Fruit fly (Drosophila melanogaster): ENCODE results near the gene CG4770.

Gene CG4770

dm6 chr3R:19908863-19909343 is 9.4 kb upstream of the CG4770 start:
- TF ChIP-seq tj (GFP tag; optimal IDR thresholded peaks at IDR 0.05) (no peak), Hr96 (GFP tag; optimal IDR thresholded peaks at IDR 0.05) (no peak), CG33017 (tag; optimal IDR thresholded peaks at IDR 0.05) (peak; percentile 20), bab1 (GFP tag; optimal IDR thresholded peaks at IDR 0.05) (no peak), CG1620 (GFP tag; optimal IDR thresholded peaks at IDR 0.05) (peak; percentile 1), CG7045 (GFP tag; optimal IDR thresholded peaks at IDR 0.05) (no peak), Clk (GFP tag; optimal IDR thresholded peaks at IDR 0.05) (no peak), cic (GFP tag; optimal IDR thresholded peaks at IDR 0.05) (peak; percentile 87), CG5204 (GFP tag; optimal IDR thresholded peaks at IDR 0.05) (no peak), toe (GFP tag; optimal IDR thresholded peaks at IDR 0.05) (no peak), kay (GFP tag; ENCODE audit: borderline replicate concordance) (peak; percentile 85), CG11617 (GFP tag; optimal IDR thresholded peaks at IDR 0.05) (peak; percentile 29), Crg-1 (GFP tag; optimal IDR thresholded peaks at IDR 0.05) (peak; percentile 13), CG14711 (tag; optimal IDR thresholded peaks at IDR 0.05) (no peak), CG12768 (GFP tag; optimal IDR thresholded peaks at IDR 0.05) (no peak), pad (GFP tag; optimal IDR thresholded peaks at IDR 0.05) (peak; percentile 14), ovo (GFP tag; optimal IDR thresholded peaks at IDR 0.05) (no peak), CG7101 (tag; optimal IDR thresholded peaks at IDR 0.05) (peak; percentile 22), Mnt (GFP tag; optimal IDR thresholded peaks at IDR 0.05) (peak; percentile 20), cnc (optimal IDR thresholded peaks at IDR 0.05) (no peak)

- TF ChIP-seq cic (GFP tag; optimal IDR thresholded peaks at IDR 0.05) (no peak), Hr96 (GFP tag; optimal IDR thresholded peaks at IDR 0.05) (no peak), CG7101 (tag; optimal IDR thresholded peaks at IDR 0.05) (no peak), CG14711 (tag; optimal IDR thresholded peaks at IDR 0.05) (no peak), CG7045 (GFP tag; optimal IDR thresholded peaks at IDR 0.05) (no peak), toe (GFP tag; optimal IDR thresholded peaks at IDR 0.05) (no peak), tj (GFP tag; optimal IDR thresholded peaks at IDR 0.05) (no peak), CG12768 (GFP tag; optimal IDR thresholded peaks at IDR 0.05) (no peak), CG11617 (GFP tag; optimal IDR thresholded peaks at IDR 0.05) (no peak), ovo (GFP tag; optimal IDR thresholded peaks at IDR 0.05) (no peak), Mnt (GFP tag; optimal IDR thresholded peaks at IDR 0.05) (no peak), Crg-1 (GFP tag; optimal IDR thresholded peaks at IDR 0.05) (no peak), CG33017 (tag; optimal IDR thresholded peaks at IDR 0.05) (no peak), cnc (optimal IDR thresholded peaks at IDR 0.05) (no peak), CG1620 (GFP tag; optimal IDR thresholded peaks at IDR 0.05) (no peak)
Observed at dm6 chr3R:19909541-19910182, 8.6 kb upstream of the CG4770 start.

- TF ChIP-seq Mnt (GFP tag; optimal IDR thresholded peaks at IDR 0.05), result peak; percentile 3
- TF ChIP-seq cic (GFP tag; optimal IDR thresholded peaks at IDR 0.05), result peak; percentile 73
- TF ChIP-seq kay (GFP tag; ENCODE audit: borderline replicate concordance), result peak; percentile 87
- no peak for TF ChIP-seq Clk (GFP tag; optimal IDR thresholded peaks at IDR 0.05)
- TF ChIP-seq CG33017 (tag; optimal IDR thresholded peaks at IDR 0.05), result no peak
- TF ChIP-seq CG14711 (tag; optimal IDR thresholded peaks at IDR 0.05), result no peak
Observed at dm6 chr3R:19910302-19911029, 7.8 kb upstream of the CG4770 start.

- TF ChIP-seq ovo (GFP tag; optimal IDR thresholded peaks at IDR 0.05), result no peak
Observed at dm6 chr3R:19911030-19911429, 7.3 kb upstream of the CG4770 start.

dm6 chr3R:19915312-19915711 is 3.0 kb upstream of the CG4770 start, which contains the start of the genes Xport-A and Xport-B:
Gene Xport-A (minus strand): TSS chr3R:19915412.
Gene Xport-B (minus strand): TSS chr3R:19915412.
- TF ChIP-seq CG33017 (tag; optimal IDR thresholded peaks at IDR 0.05) (no peak), bab1 (GFP tag; optimal IDR thresholded peaks at IDR 0.05) (no peak), Clk (GFP tag; optimal IDR thresholded peaks at IDR 0.05) (no peak), tj (GFP tag; optimal IDR thresholded peaks at IDR 0.05) (no peak), CG11617 (GFP tag; optimal IDR thresholded peaks at IDR 0.05) (no peak), CG1620 (GFP tag; optimal IDR thresholded peaks at IDR 0.05) (no peak), pad (GFP tag; optimal IDR thresholded peaks at IDR 0.05) (no peak), cnc (optimal IDR thresholded peaks at IDR 0.05) (no peak), Crg-1 (GFP tag; optimal IDR thresholded peaks at IDR 0.05) (no peak), ovo (GFP tag; optimal IDR thresholded peaks at IDR 0.05) (no peak), CG7101 (tag; optimal IDR thresholded peaks at IDR 0.05) (no peak), CG14711 (tag; optimal IDR thresholded peaks at IDR 0.05) (no peak), kay (GFP tag; ENCODE audit: borderline replicate concordance) (no peak), Hr96 (GFP tag; optimal IDR thresholded peaks at IDR 0.05) (no peak), CG12768 (GFP tag; optimal IDR thresholded peaks at IDR 0.05) (no peak), CG5204 (GFP tag; optimal IDR thresholded peaks at IDR 0.05) (no peak), CG7045 (GFP tag; optimal IDR thresholded peaks at IDR 0.05) (no peak)

- TF ChIP-seq bab1 (GFP tag; optimal IDR thresholded peaks at IDR 0.05) (no peak), Hr96 (GFP tag; optimal IDR thresholded peaks at IDR 0.05) (no peak), ovo (GFP tag; optimal IDR thresholded peaks at IDR 0.05) (no peak), cnc (optimal IDR thresholded peaks at IDR 0.05) (no peak), kay (GFP tag; ENCODE audit: borderline replicate concordance) (no peak), pad (GFP tag; optimal IDR thresholded peaks at IDR 0.05) (no peak), CG1620 (GFP tag; optimal IDR thresholded peaks at IDR 0.05) (no peak), CG12768 (GFP tag; optimal IDR thresholded peaks at IDR 0.05) (no peak), tj (GFP tag; optimal IDR thresholded peaks at IDR 0.05) (no peak), Clk (GFP tag; optimal IDR thresholded peaks at IDR 0.05) (no peak), CG14711 (tag; optimal IDR thresholded peaks at IDR 0.05) (no peak), CG7101 (tag; optimal IDR thresholded peaks at IDR 0.05) (no peak), Crg-1 (GFP tag; optimal IDR thresholded peaks at IDR 0.05) (no peak), CG5204 (GFP tag; optimal IDR thresholded peaks at IDR 0.05) (no peak), CG11617 (GFP tag; optimal IDR thresholded peaks at IDR 0.05) (no peak), cic (GFP tag; optimal IDR thresholded peaks at IDR 0.05) (no peak)
Observed at dm6 chr3R:19917739-19918138, 568 bp upstream of the CG4770 start, which contains the start of gene CG4465. Gene CG4465 (minus strand): TSS chr3R:19917839.
